Worm (Caenorhabditis elegans): ENCODE data around the gene R08E5.4.

Gene R08E5.4

ce11 chrV:3743172-3743626, 25.2 kb upstream of the R08E5.4 start, which contains the start of gene mtm-9 (continued):
- peak; percentile 52 to 93 for TF ChIP-seq efl-1 (optimal IDR thresholded peaks at IDR 0.05)
- TF ChIP-seq efl-1 (GFP tag; optimal IDR thresholded peaks at IDR 0.05 in 1 of 2) = peak; percentile 93 to 99
- no peak for TF ChIP-seq nhr-47 (tag; optimal IDR thresholded peaks at IDR 0.05)
- TF ChIP-seq mab-9 (GFP tag; IDR thresholded peaks at IDR 0.05) = no peak
- TF ChIP-seq lin-35 (GFP tag; optimal IDR thresholded peaks at IDR 0.05) = peak; percentile 94 to 98
- no peak for TF ChIP-seq lin-15B (tag; optimal IDR thresholded peaks at IDR 0.05)
- TF ChIP-seq elt-3 (tag; optimal IDR thresholded peaks at IDR 0.05) = peak in 1 of 6 experiments; percentile 57
- TF ChIP-seq ama-1 (optimal IDR thresholded peaks at IDR 0.05) = no peak
- peak; percentile 32; the same call in 1 of the 2 replicates for TF ChIP-seq nhr-19 (GFP tag; conservative IDR thresholded peaks at IDR 0.05)
- TF ChIP-seq Y116A8C.19 (tag; optimal IDR thresholded peaks at IDR 0.05; ENCODE audit: borderline replicate concordance) = no peak
- no peak for TF ChIP-seq ceh-90 (tag; optimal IDR thresholded peaks at IDR 0.05)
- TF ChIP-seq nhr-85 (tag) = no peak
- TF ChIP-seq sup-37 (GFP tag; optimal IDR thresholded peaks at IDR 0.05) = no peak
- TF ChIP-seq dsc-1 (tag; optimal IDR thresholded peaks at IDR 0.05) = no peak
- TF ChIP-seq nhr-90 (tag; optimal IDR thresholded peaks at IDR 0.05; ENCODE audit: poor library complexity) = peak; percentile 40
- no peak for TF ChIP-seq lin-14 (GFP tag; optimal IDR thresholded peaks at IDR 0.05)
- no peak for TF ChIP-seq hpl-2 (GFP tag; optimal IDR thresholded peaks at IDR 0.05)
- TF ChIP-seq ceh-63 (GFP tag; optimal IDR thresholded peaks at IDR 0.05) = no peak
- no peak for TF ChIP-seq nhr-76 (tag; optimal IDR thresholded peaks at IDR 0.05)
- no peak for TF ChIP-seq tlp-1 (tag; optimal IDR thresholded peaks at IDR 0.05)
- peak; percentile 43 for TF ChIP-seq C16A3.4 (tag; optimal IDR thresholded peaks at IDR 0.05)
- no peak for TF ChIP-seq lir-3 (tag; optimal IDR thresholded peaks at IDR 0.05; ENCODE audit: poor library complexity)
- TF ChIP-seq ztf-11 (tag; optimal IDR thresholded peaks at IDR 0.05) = no peak
- TF ChIP-seq fkh-10 (GFP tag; optimal IDR thresholded peaks at IDR 0.05) = no peak
- TF ChIP-seq isw-1 (GFP tag; IDR thresholded peaks at IDR 0.05) = peak; percentile 27
- no peak for TF ChIP-seq unc-62 (GFP tag; optimal IDR thresholded peaks at IDR 0.05)
- TF ChIP-seq pag-3 (tag; optimal IDR thresholded peaks at IDR 0.05; ENCODE audit: borderline replicate concordance, insufficient read depth) = no peak
- no peak for TF ChIP-seq elt-2 (tag; optimal IDR thresholded peaks at IDR 0.05)
- no peak for TF ChIP-seq unc-98 (GFP tag; IDR thresholded peaks at IDR 0.05)
- TF ChIP-seq aly-2 (tag; optimal IDR thresholded peaks at IDR 0.05) = no peak
- no peak for TF ChIP-seq pax-3 (tag; optimal IDR thresholded peaks at IDR 0.05)
- no peak for TF ChIP-seq ceh-88 (GFP tag; IDR thresholded peaks at IDR 0.05)
- peak; percentile 47 to 82 for TF ChIP-seq lsy-2 (tag; optimal IDR thresholded peaks at IDR 0.05)
- TF ChIP-seq hlh-4 (tag; optimal IDR thresholded peaks at IDR 0.05) = no peak
- TF ChIP-seq ces-1 (GFP tag; optimal IDR thresholded peaks at IDR 0.05) = no peak
- peak; percentile 22 for TF ChIP-seq xbp-1 (tag; optimal IDR thresholded peaks at IDR 0.05)
- no peak for TF ChIP-seq sptf-1 (tag; optimal IDR thresholded peaks at IDR 0.05)
- TF ChIP-seq skn-1 (tag; optimal IDR thresholded peaks at IDR 0.05) = peak; percentile 46
- TF ChIP-seq ceh-82 (tag; optimal IDR thresholded peaks at IDR 0.05) = peak in 1 of 3 experiments; percentile 33
- TF ChIP-seq ets-5 (GFP tag; IDR thresholded peaks at IDR 0.05) = no peak
- TF ChIP-seq egl-13 (tag; optimal IDR thresholded peaks at IDR 0.05) = no peak
- TF ChIP-seq aha-1 (tag; optimal IDR thresholded peaks at IDR 0.05) = no peak
- no peak for TF ChIP-seq pqm-1 (tag; optimal IDR thresholded peaks at IDR 0.05)
- no peak for TF ChIP-seq nhr-11 (tag; optimal IDR thresholded peaks at IDR 0.05)
- no peak for TF ChIP-seq nhr-12 (tag; optimal IDR thresholded peaks at IDR 0.05)
- no peak for TF ChIP-seq mef-2 (tag; optimal IDR thresholded peaks at IDR 0.05)
- TF ChIP-seq egl-27 (tag; optimal IDR thresholded peaks at IDR 0.05) = no peak
- TF ChIP-seq nhr-71 (tag; optimal IDR thresholded peaks at IDR 0.05) = no peak
- TF ChIP-seq irx-1 (tag; optimal IDR thresholded peaks at IDR 0.05) = peak; percentile 46
- TF ChIP-seq nhr-77 (tag; optimal IDR thresholded peaks at IDR 0.05) = peak; percentile 17
- TF ChIP-seq swsn-7 (tag; optimal IDR thresholded peaks at IDR 0.05) = peak; percentile 40
- TF ChIP-seq sox-4 (tag; optimal IDR thresholded peaks at IDR 0.05) = no peak
- no peak for TF ChIP-seq nhr-28 (tag; optimal IDR thresholded peaks at IDR 0.05)
- no peak for TF ChIP-seq zip-4 (GFP tag; optimal IDR thresholded peaks at IDR 0.05)
